Fruit fly (Drosophila melanogaster) whole organism, embryonic: ENCODE results near the gene MFS18.

ENCODE experiments used
- ATbp ChIP-seq: fragments of 200-800 bp; sonication (Bioruptor generic); optimal IDR thresholded peaks from 2 replicates; lab custom pipeline; 2017; ENCODE audit warnings: missing biosample characterization, mild to moderate bottlenecking, missing genetic modification characterization, missing genetic modification reagents
- Asciz ChIP-seq: fragments of 200-800 bp; sonication (Bioruptor generic); optimal IDR thresholded peaks from 2 replicates; lab custom pipeline; 2017; ENCODE audit warnings: missing biosample characterization, mild to moderate bottlenecking, missing genetic modification characterization, missing genetic modification reagents
- Bgb ChIP-seq: fragments of 200-800 bp; sonication (Bioruptor generic); IDR thresholded peaks from 2 replicates; pipeline ENCODE4 v1.3.6; 2022; ENCODE audit warnings: missing biosample characterization, missing genetic modification characterization; ENCODE audit not compliant: partially characterized antibody
- Blimp-1 ChIP-seq: fragments of 200-800 bp; sonication (Bioruptor generic); optimal IDR thresholded peaks from 3 replicates; lab custom pipeline; 2018; ENCODE audit warnings: missing biosample characterization, missing genetic modification characterization, mild to moderate bottlenecking, moderate library complexity, missing genetic modification reagents
- BtbVII ChIP-seq: fragments of 200-800 bp; sonication (Bioruptor generic); optimal IDR thresholded peaks from 3 replicates; lab custom pipeline; 2017; ENCODE audit warnings: missing biosample characterization, mild to moderate bottlenecking, missing genetic modification characterization
- CG10959 ChIP-seq: fragments of 200-800 bp; sonication (Bioruptor generic); IDR thresholded peaks from 2 replicates; pipeline ENCODE4 v1.3.6; 2022; ENCODE audit warnings: missing biosample characterization, missing genetic modification characterization
- CG11723 ChIP-seq: fragments of 200-800 bp; sonication (Bioruptor generic); optimal IDR thresholded peaks from 2 replicates; lab custom pipeline; 2017; ENCODE audit warnings: missing biosample characterization, mild to moderate bottlenecking, missing genetic modification characterization
- CG12071 ChIP-seq: fragments of 200-800 bp; sonication (Bioruptor generic); optimal IDR thresholded peaks from 3 replicates; lab custom pipeline; 2018; ENCODE audit warnings: missing biosample characterization, mild to moderate bottlenecking, missing genetic modification characterization
- CG13296 ChIP-seq: fragments of 200-800 bp; sonication (Bioruptor generic); optimal IDR thresholded peaks from 3 replicates; lab custom pipeline; 2018; ENCODE audit warnings: missing biosample characterization, mild to moderate bottlenecking, missing genetic modification characterization
- CG13894 ChIP-seq: fragments of 200-800 bp; sonication (Bioruptor generic); optimal IDR thresholded peaks from 3 replicates; lab custom pipeline; 2018; ENCODE audit warnings: missing biosample characterization, mild to moderate bottlenecking, missing genetic modification characterization, moderate library complexity
- CG15269 ChIP-seq: fragments of 200-800 bp; sonication (Bioruptor generic); optimal IDR thresholded peaks from 2 replicates; lab custom pipeline; 2018; ENCODE audit warnings: missing biosample characterization, mild to moderate bottlenecking, missing genetic modification characterization, moderate library complexity
- CG15601 ChIP-seq: fragments of 200-800 bp; sonication (Bioruptor generic); optimal IDR thresholded peaks from 3 replicates; lab custom pipeline; 2019; ENCODE audit warnings: missing biosample characterization, mild to moderate bottlenecking, missing genetic modification characterization, moderate library complexity
- CG17186 ChIP-seq: fragments of 200-800 bp; sonication (Bioruptor generic); optimal IDR thresholded peaks from 3 replicates; lab custom pipeline; 2017; ENCODE audit warnings: missing biosample characterization, missing genetic modification reagents, missing genetic modification characterization
- CG2120 ChIP-seq: fragments of 200-800 bp; sonication (Bioruptor generic); optimal IDR thresholded peaks from 3 replicates; lab custom pipeline; 2016; ENCODE audit warnings: missing biosample characterization, missing genetic modification characterization
- CG2678 ChIP-seq: fragments of 200-800 bp; sonication (Bioruptor generic); optimal IDR thresholded peaks from 3 replicates; lab custom pipeline; 2019; ENCODE audit warnings: missing biosample characterization, mild to moderate bottlenecking, missing genetic modification characterization, moderate library complexity
- CG2875 ChIP-seq: fragments of 200-800 bp; sonication (Bioruptor generic); optimal IDR thresholded peaks from 2 replicates; lab custom pipeline; 2017; ENCODE audit warnings: missing biosample characterization, mild to moderate bottlenecking, missing genetic modification characterization, missing genetic modification reagents
- CG3065 ChIP-seq: fragments of 200-800 bp; sonication (Bioruptor generic); optimal IDR thresholded peaks from 2 replicates; lab custom pipeline; 2016; ENCODE audit warnings: missing biosample characterization, missing genetic modification characterization
- CG3407 ChIP-seq: fragments of 200-800 bp; sonication (Bioruptor generic); optimal IDR thresholded peaks from 2 replicates; lab custom pipeline; 2018; ENCODE audit warnings: missing biosample characterization, mild to moderate bottlenecking, missing genetic modification characterization
- CG3726 ChIP-seq: fragments of 200-800 bp; sonication (Bioruptor generic); IDR thresholded peaks from 3 replicates; pipeline ENCODE4, ENCODE4 v1.3.6; 2022; ENCODE audit warnings: missing biosample characterization, missing genetic modification characterization
- CG4424 ChIP-seq: fragments of 200-800 bp; sonication (Bioruptor generic); optimal IDR thresholded peaks from 3 replicates; lab custom pipeline; 2016; ENCODE audit warnings: missing biosample characterization, missing genetic modification characterization
- CG7963 ChIP-seq: fragments of 200-800 bp; sonication (Bioruptor generic); IDR thresholded peaks from 3 replicates; pipeline ENCODE4 v1.3.6; 2022; ENCODE audit warnings: missing biosample characterization, missing genetic modification characterization; ENCODE audit not compliant: partially characterized antibody
- CG7987 ChIP-seq: fragments of 200-800 bp; sonication (Bioruptor generic); optimal IDR thresholded peaks from 2 replicates; lab custom pipeline; 2018; ENCODE audit warnings: missing biosample characterization, mild to moderate bottlenecking, missing genetic modification characterization, moderate library complexity
- Dip2 ChIP-seq: fragments of 200-800 bp; sonication (Bioruptor generic); IDR thresholded peaks from 2 replicates; pipeline ENCODE4 v1.3.6; 2022; ENCODE audit warnings: missing biosample characterization, missing genetic modification characterization
- Ets65A ChIP-seq: fragments of 200-800 bp; sonication (Bioruptor generic); peaks from one replicate; lab custom pipeline; 2016; ENCODE audit warnings: missing biosample characterization, missing genetic modification characterization
- Fer1 ChIP-seq: fragments of 200-800 bp; sonication (Bioruptor generic); optimal IDR thresholded peaks from 2 replicates; lab custom pipeline; 2017; ENCODE audit warnings: missing biosample characterization, mild to moderate bottlenecking, missing genetic modification characterization
- H2.0 ChIP-seq: fragments of 200-800 bp; sonication (Bioruptor generic); IDR thresholded peaks from 2 replicates; pipeline ENCODE4 v1.3.6; 2022; ENCODE audit warnings: missing biosample characterization, missing genetic modification characterization
- Hr78 ChIP-seq, 2 experiments: fragments of 200-800 bp in 1 of 2; fragments of >200 bp in 1 of 2; sonication (Bioruptor generic) in 1 of 2; optimal IDR thresholded peaks; 2 replicates each; lab custom pipeline; 2017 to 2019; ENCODE audit warnings: missing biosample characterization in 2 of 2, missing genetic modification characterization in 2 of 2, mild to moderate bottlenecking in 1 of 2, moderate library complexity in 1 of 2
- Jarid2 ChIP-seq: fragments of 200-800 bp; sonication (Bioruptor generic); optimal IDR thresholded peaks from 3 replicates; lab custom pipeline; 2017; ENCODE audit warnings: mild to moderate bottlenecking, missing biosample characterization, missing genetic modification reagents, missing genetic modification characterization
- Kr ChIP-seq: fragments of 200-800 bp; sonication (Bioruptor generic); optimal IDR thresholded peaks from 2 replicates; lab custom pipeline; 2017; ENCODE audit warnings: missing biosample characterization, mild to moderate bottlenecking, missing genetic modification characterization
- Med ChIP-seq: fragments of 200-800 bp; sonication (Bioruptor generic); peaks from one replicate; lab custom pipeline; 2016; ENCODE audit warnings: missing biosample characterization, missing genetic modification characterization, mild to moderate bottlenecking, inconsistent platforms, moderate library complexity
- Rx ChIP-seq: fragments of 200-800 bp; sonication (Bioruptor generic); IDR thresholded peaks from 2 replicates; pipeline ENCODE4 v1.3.6; 2022; ENCODE audit warnings: missing biosample characterization, missing genetic modification characterization
- chinmo ChIP-seq: fragments of 200-800 bp; sonication (Bioruptor generic); IDR thresholded peaks from 4 replicates; pipeline ENCODE4 v1.3.6; 2022; ENCODE audit warnings: missing biosample characterization, missing genetic modification characterization; ENCODE audit not compliant: partially characterized antibody
- exex ChIP-seq: fragments of 200-800 bp; sonication (Bioruptor generic); optimal IDR thresholded peaks from 4 replicates; lab custom pipeline; 2018; ENCODE audit warnings: missing biosample characterization, mild to moderate bottlenecking, missing genetic modification characterization, moderate library complexity
- grn ChIP-seq: fragments of 200-800 bp; sonication (Bioruptor generic); optimal IDR thresholded peaks from 3 replicates; lab custom pipeline; 2017; ENCODE audit warnings: missing biosample characterization, missing genetic modification characterization
- lab ChIP-seq: fragments of 200-800 bp; sonication (Bioruptor generic); optimal IDR thresholded peaks from 3 replicates; lab custom pipeline; 2017; ENCODE audit warnings: missing biosample characterization, missing genetic modification characterization, mild to moderate bottlenecking, moderate library complexity, missing genetic modification reagents
- salm ChIP-seq: fragments of 200-800 bp; sonication (Bioruptor generic); optimal IDR thresholded peaks from 2 replicates; lab custom pipeline; 2018; ENCODE audit warnings: missing biosample characterization, mild to moderate bottlenecking, missing genetic modification characterization
- sens ChIP-seq: fragments of 200-800 bp; sonication (Bioruptor generic); peaks from one replicate; lab custom pipeline; 2016; ENCODE audit warnings: missing biosample characterization, missing genetic modification characterization
- shn ChIP-seq: fragments of 200-800 bp; sonication (Bioruptor generic); optimal IDR thresholded peaks from 3 replicates; lab custom pipeline; 2016; ENCODE audit warnings: missing biosample characterization, missing genetic modification characterization
- sna ChIP-seq: fragments of 200-800 bp; sonication (Bioruptor generic); IDR thresholded peaks from 2 replicates; pipeline ENCODE4 v1.3.6; 2022; ENCODE audit warnings: missing biosample characterization, missing genetic modification characterization; ENCODE audit not compliant: partially characterized antibody
- tna ChIP-seq: fragments of 200-800 bp; sonication (Bioruptor generic); IDR thresholded peaks from 2 replicates; pipeline ENCODE4 v1.3.6; 2022; ENCODE audit warnings: missing biosample characterization, missing genetic modification characterization; ENCODE audit not compliant: partially characterized antibody
- zf30C ChIP-seq: fragments of 200-800 bp; sonication (Bioruptor generic); optimal IDR thresholded peaks from 3 replicates; lab custom pipeline; 2018; ENCODE audit warnings: missing biosample characterization, mild to moderate bottlenecking, missing genetic modification characterization

The MFS18 gene

dm6 chr2L:4476672-4477273, 28.3 kb upstream of the MFS18 start, which contains the start of gene ine (continued):
- TF ChIP-seq Kr (GFP tag; lab: Kevin White, UChicago) (no peak), Rx (GFP tag; lab: Robert Waterston, UW) (no peak), CG4424 (GFP tag; lab: Kevin White, UChicago) (no peak), CG11723 (GFP tag; lab: Kevin White, UChicago) (no peak), Ets65A (GFP tag; lab: Kevin White, UChicago) (peak; percentile 35), CG3726 (no peak), CG2120 (GFP tag; lab: Kevin White, UChicago) (no peak), Dip2 (no peak), Jarid2 (GFP tag; lab: Kevin White, UChicago) (peak; percentile 56), CG7987 (GFP tag; lab: Kevin White, UChicago) (no peak), chinmo (GFP tag; lab: Robert Waterston, UW) (0 out of 4 replicates have a peak, but pooled peaks have one; percentile 62), CG13894 (tag; lab: Kevin White, UChicago) (peak; percentile 98), H2.0 (GFP tag; lab: Robert Waterston, UW) (no peak), Bgb (GFP tag; lab: Robert Waterston, UW) (0 out of 2 replicates have a peak, but pooled peaks have one; percentile 28), shn (no peak), grn (GFP tag; lab: Kevin White, UChicago) (peak; percentile 81), exex (peak; percentile 71), CG10959 (no peak)
- TF ChIP-seq, all 482 proteins: peak for 26

- TF ChIP-seq CG2678 (tag; lab: Kevin White, UChicago), result peak; percentile 34
- TF ChIP-seq grn (GFP tag; lab: Kevin White, UChicago), result peak; percentile 53
- TF ChIP-seq Med (GFP tag; lab: Kevin White, UChicago), result peak; percentile 40
- TF ChIP-seq Hr78 (GFP tag; optimal IDR thresholded peaks at IDR 0.05; lab: Kevin White, UChicago), result peak in 1 of 2 experiments; percentile 79
- peak; percentile 15 for TF ChIP-seq CG15601 (tag; lab: Kevin White, UChicago)
- TF ChIP-seq CG13296, result peak; percentile 6
- TF ChIP-seq tna (GFP tag; lab: Robert Waterston, UW), result no peak
- no peak for TF ChIP-seq CG17186
- peak; percentile 24 for TF ChIP-seq Blimp-1
- TF ChIP-seq CG3065, result no peak
- TF ChIP-seq Asciz, result peak; percentile 36
- TF ChIP-seq exex, result peak; percentile 0
- no peak for TF ChIP-seq CG7963 (GFP tag; lab: Robert Waterston, UW)
- peak; percentile 66 for TF ChIP-seq sens (GFP tag; lab: Kevin White, UChicago)
- peak; percentile 15 for TF ChIP-seq lab (GFP tag; lab: Kevin White, UChicago)
- TF ChIP-seq BtbVII (GFP tag; lab: Kevin White, UChicago), result peak; percentile 15
- peak; percentile 65 for TF ChIP-seq ATbp (GFP tag; lab: Kevin White, UChicago)
- TF ChIP-seq CG15269, result peak; percentile 6
- TF ChIP-seq sna (GFP tag; lab: Robert Waterston, UW), result no peak
- TF ChIP-seq zf30C (GFP tag; lab: Kevin White, UChicago), result no peak
- TF ChIP-seq salm (tag; lab: Kevin White, UChicago), result peak; percentile 30
- no peak for TF ChIP-seq Fer1 (GFP tag; lab: Kevin White, UChicago)
- peak; percentile 28 for TF ChIP-seq CG3407 (GFP tag; lab: Kevin White, UChicago)
- peak; percentile 27 for TF ChIP-seq CG12071
- peak; percentile 13 for TF ChIP-seq CG2875 (GFP tag; lab: Kevin White, UChicago)
Observed at dm6 chr2L:4475422-4475821, 27.0 kb upstream of the MFS18 start.
